Fruit fly (Drosophila melanogaster) whole organism, embryonic: ENCODE measurements around the gene CG43707.

Source experiments
- B-H1 ChIP-seq: fragments of 200-800 bp; sonication (Bioruptor generic); IDR thresholded peaks from 3 replicates; pipeline ENCODE4 v1.3.6; 2022; ENCODE audit warnings: missing biosample characterization, missing genetic modification characterization
- CG10209 ChIP-seq: fragments of 200-800 bp; sonication (Bioruptor generic); optimal IDR thresholded peaks from 3 replicates; lab custom pipeline; 2017; ENCODE audit warnings: missing biosample characterization, mild to moderate bottlenecking, missing genetic modification characterization, missing genetic modification reagents
- CG10462 ChIP-seq: fragments of 200-800 bp; sonication (Bioruptor generic); optimal IDR thresholded peaks from 2 replicates; lab custom pipeline; 2016; ENCODE audit warnings: missing biosample characterization, missing genetic modification characterization
- CG10959 ChIP-seq: fragments of 200-800 bp; sonication (Bioruptor generic); IDR thresholded peaks from 2 replicates; pipeline ENCODE4 v1.3.6; 2022; ENCODE audit warnings: missing biosample characterization, missing genetic modification characterization
- CG10979 ChIP-seq: fragments of 200-800 bp; sonication (Bioruptor generic); optimal IDR thresholded peaks from 2 replicates; lab custom pipeline; 2018; ENCODE audit warnings: missing biosample characterization, mild to moderate bottlenecking, missing genetic modification characterization, moderate library complexity
- CG11093 ChIP-seq: fragments of 200-800 bp; sonication (Bioruptor generic); IDR thresholded peaks from 3 replicates; pipeline ENCODE4 v1.3.6; 2022; ENCODE audit warnings: missing biosample characterization, missing genetic modification characterization
- CG12391 ChIP-seq: fragments of 200-800 bp; sonication (Bioruptor generic); optimal IDR thresholded peaks from 3 replicates; lab custom pipeline; 2018; ENCODE audit warnings: missing biosample characterization, mild to moderate bottlenecking, missing genetic modification characterization, moderate library complexity
- CG13775 ChIP-seq: fragments of 200-800 bp; sonication (Bioruptor generic); optimal IDR thresholded peaks from 3 replicates; lab custom pipeline; 2017; ENCODE audit warnings: missing biosample characterization, mild to moderate bottlenecking, missing genetic modification characterization
- CG14710 ChIP-seq: fragments of 200-800 bp; sonication (Bioruptor generic); optimal IDR thresholded peaks from 3 replicates; lab custom pipeline; 2019; ENCODE audit warnings: missing biosample characterization, mild to moderate bottlenecking, missing genetic modification characterization, moderate library complexity
- CG15696 ChIP-seq: fragments of 200-800 bp; sonication (Bioruptor generic); optimal IDR thresholded peaks from 2 replicates; lab custom pipeline; 2019; ENCODE audit warnings: missing biosample characterization, mild to moderate bottlenecking, missing genetic modification characterization, moderate library complexity
- CG1603 ChIP-seq: fragments of 200-800 bp; sonication (Bioruptor generic); optimal IDR thresholded peaks from 2 replicates; lab custom pipeline; 2019; ENCODE audit warnings: missing biosample characterization, mild to moderate bottlenecking, missing genetic modification characterization, moderate library complexity
- CG17328 ChIP-seq: fragments of 200-800 bp; sonication (Bioruptor generic); IDR thresholded peaks from 2 replicates; pipeline ENCODE4 v1.3.6; 2022; ENCODE audit warnings: missing biosample characterization, missing genetic modification characterization
- CG17361 ChIP-seq: fragments of 200-800 bp; sonication (Bioruptor generic); IDR thresholded peaks from 3 replicates; pipeline ENCODE4 v1.3.6; 2022; ENCODE audit warnings: missing biosample characterization, missing genetic modification characterization
- CG30431 ChIP-seq: fragments of 200-800 bp; sonication (Bioruptor generic); optimal IDR thresholded peaks from 2 replicates; lab custom pipeline; 2017; ENCODE audit warnings: missing biosample characterization, missing genetic modification characterization
- CG5245 ChIP-seq: fragments of 200-800 bp; sonication (Bioruptor generic); optimal IDR thresholded peaks from 3 replicates; lab custom pipeline; 2016; ENCODE audit warnings: missing biosample characterization, missing genetic modification characterization
- CG6689 ChIP-seq: fragments of 200-800 bp; sonication (Bioruptor generic); IDR thresholded peaks from 2 replicates; pipeline ENCODE4 v1.3.6; 2022; ENCODE audit warnings: missing biosample characterization, missing genetic modification characterization
- CG7372 ChIP-seq: fragments of 200-800 bp; sonication (Bioruptor generic); IDR thresholded peaks from 2 replicates; pipeline ENCODE4 v1.3.6; 2022; ENCODE audit warnings: missing biosample characterization, missing genetic modification characterization
- CG8765 ChIP-seq: fragments of 200-800 bp; sonication (Bioruptor generic); IDR thresholded peaks from 2 replicates; pipeline ENCODE4 v1.3.6; 2022; ENCODE audit warnings: missing biosample characterization, missing genetic modification characterization
- CG8924 ChIP-seq: fragments of 200-800 bp; optimal IDR thresholded peaks from 3 replicates; lab custom pipeline; 2019; ENCODE audit warnings: missing biosample characterization, mild to moderate bottlenecking, missing genetic modification characterization, moderate library complexity
- Camta ChIP-seq: fragments of 200-800 bp; sonication (Bioruptor generic); optimal IDR thresholded peaks from 2 replicates; lab custom pipeline; 2016; ENCODE audit warnings: missing biosample characterization, missing genetic modification characterization
- D ChIP-seq, 2 experiments: fragments of 200-800 bp in 1 of 2; fragments of >200 bp in 1 of 2; sonication (Bioruptor generic) in 1 of 2; optimal IDR thresholded peaks; 2 replicates in 1 of 2; 3 replicates in 1 of 2; lab custom pipeline; 2017; ENCODE audit warnings: mild to moderate bottlenecking in 1 of 2, missing biosample characterization in 1 of 2, missing genetic modification characterization in 1 of 2, missing genetic modification reagents in 1 of 2
- E2f1 ChIP-seq: fragments of 200-800 bp; sonication (Bioruptor generic); IDR thresholded peaks from 2 replicates; pipeline ENCODE4 v1.3.6; 2022; ENCODE audit warnings: missing biosample characterization, missing genetic modification characterization
- Hsf ChIP-seq: fragments of 200-800 bp; sonication (Bioruptor generic); optimal IDR thresholded peaks from 3 replicates; lab custom pipeline; 2016; ENCODE audit warnings: missing biosample characterization, missing genetic modification characterization
- NC2β ChIP-seq: fragments of 200-800 bp; sonication (Bioruptor generic); optimal IDR thresholded peaks from 2 replicates; lab custom pipeline; 2016; ENCODE audit warnings: missing biosample characterization, missing genetic modification characterization
- Ssrp ChIP-seq: fragments of 200-800 bp; sonication (Bioruptor generic); optimal IDR thresholded peaks from 2 replicates; lab custom pipeline; 2018; ENCODE audit warnings: missing biosample characterization, mild to moderate bottlenecking, missing genetic modification characterization, moderate library complexity
- Trl ChIP-seq, 3 experiments: fragments of >200 bp in 2 of 3; fragments of 200-800 bp in 1 of 3; sonication (Bioruptor generic) in 1 of 3; optimal IDR thresholded peaks; 2 replicates in 1 of 3; 3 replicates in 2 of 3; lab custom pipeline; 2016 to 2017; ENCODE audit warnings: missing biosample characterization in 1 of 3, missing genetic modification characterization in 1 of 3
- YL-1 ChIP-seq: fragments of 200-800 bp; sonication (Bioruptor generic); optimal IDR thresholded peaks from 3 replicates; lab custom pipeline; 2017; ENCODE audit warnings: missing biosample characterization, mild to moderate bottlenecking, missing genetic modification characterization
- ara ChIP-seq: fragments of 200-800 bp; sonication (Bioruptor generic); IDR thresholded peaks from 2 replicates; pipeline ENCODE4 v1.3.6; 2022; ENCODE audit warnings: missing biosample characterization, missing genetic modification characterization
- bab2 ChIP-seq: fragments of 200-800 bp; sonication (Bioruptor generic); optimal IDR thresholded peaks from 2 replicates; lab custom pipeline; 2016; ENCODE audit warnings: missing biosample characterization, missing genetic modification characterization
- bsh ChIP-seq, 2 experiments: fragments of 200-800 bp; sonication (Bioruptor generic); optimal IDR thresholded peaks; 2 replicates each; lab custom pipeline; 2017 to 2018; ENCODE audit warnings: mild to moderate bottlenecking in 2 of 2, missing biosample characterization in 2 of 2, missing genetic modification characterization in 2 of 2, moderate library complexity in 1 of 2
- cg ChIP-seq: fragments of 200-800 bp; sonication (Bioruptor generic); optimal IDR thresholded peaks from 3 replicates; lab custom pipeline; 2019; ENCODE audit warnings: missing biosample characterization, mild to moderate bottlenecking, missing genetic modification characterization, moderate library complexity
- chn ChIP-seq: fragments of 200-800 bp; sonication (Bioruptor generic); optimal IDR thresholded peaks from 2 replicates; lab custom pipeline; 2016; ENCODE audit warnings: missing biosample characterization, missing genetic modification characterization
- dan ChIP-seq: fragments of 200-800 bp; sonication (Bioruptor generic); IDR thresholded peaks from 2 replicates; pipeline ENCODE4 v1.3.6; 2022; ENCODE audit warnings: missing biosample characterization, missing genetic modification characterization
- dmrt11E ChIP-seq: fragments of 200-800 bp; sonication (Bioruptor generic); optimal IDR thresholded peaks from 3 replicates; lab custom pipeline; 2018; ENCODE audit warnings: missing biosample characterization, mild to moderate bottlenecking, missing genetic modification characterization, moderate library complexity
- dpn ChIP-seq, 2 experiments: fragments of 200-800 bp; sonication (Bioruptor generic); optimal IDR thresholded peaks; 3 replicates each; lab custom pipeline; 2016; ENCODE audit warnings: missing biosample characterization in 2 of 2, missing genetic modification characterization in 2 of 2
- dysf ChIP-seq: fragments of 200-800 bp; sonication (Bioruptor generic); IDR thresholded peaks from 3 replicates; pipeline ENCODE4 v1.3.6; 2022; ENCODE audit warnings: missing biosample characterization, missing genetic modification characterization
- eyg ChIP-seq: fragments of 200-800 bp; sonication (Bioruptor generic); optimal IDR thresholded peaks from 3 replicates; lab custom pipeline; 2016; ENCODE audit warnings: missing biosample characterization, missing genetic modification characterization
- fd3F ChIP-seq: fragments of 200-800 bp; sonication (Bioruptor generic); optimal IDR thresholded peaks from 2 replicates; lab custom pipeline; 2018; ENCODE audit warnings: missing biosample characterization, mild to moderate bottlenecking, missing genetic modification characterization, moderate library complexity
- gem ChIP-seq: fragments of 200-800 bp; sonication (Bioruptor generic); optimal IDR thresholded peaks from 2 replicates; lab custom pipeline; 2019; ENCODE audit warnings: missing biosample characterization, mild to moderate bottlenecking, missing genetic modification characterization, moderate library complexity
- ind ChIP-seq: fragments of 200-800 bp; sonication (Bioruptor generic); optimal IDR thresholded peaks from 3 replicates; lab custom pipeline; 2016; ENCODE audit warnings: missing biosample characterization, missing genetic modification characterization
- nmo ChIP-seq: fragments of 200-800 bp; sonication (Bioruptor generic); optimal IDR thresholded peaks from 2 replicates; lab custom pipeline; 2018; ENCODE audit warnings: missing biosample characterization, mild to moderate bottlenecking, missing genetic modification characterization, moderate library complexity
- pan ChIP-seq, 4 experiments: fragments of >200 bp in 3 of 4; fragments of 200-800 bp in 1 of 4; sonication (Bioruptor generic) in 1 of 4; optimal IDR thresholded peaks in 3 of 4; IDR thresholded peaks in 1 of 4; 2 replicates each; pipeline versions ENCODE4 v1.3.6 to Lab custom; 2017 to 2022; ENCODE audit warnings: missing biosample characterization in 2 of 4, missing genetic modification characterization in 2 of 4, mixed read lengths in 1 of 4
- phol ChIP-seq: fragments of 200-800 bp; sonication (Bioruptor generic); optimal IDR thresholded peaks from 3 replicates; lab custom pipeline; 2018; ENCODE audit warnings: missing biosample characterization, mild to moderate bottlenecking, missing genetic modification characterization, moderate library complexity
- prd ChIP-seq, 3 experiments: fragments of >200 bp in 2 of 3; fragments of 200-800 bp in 1 of 3; sonication (Bioruptor generic) in 1 of 3; optimal IDR thresholded peaks in 2 of 3; IDR thresholded peaks in 1 of 3; 2 replicates in 2 of 3; 3 replicates in 1 of 3; pipeline versions ENCODE4 v1.3.6 to Lab custom; 2017 to 2022; ENCODE audit warnings: missing biosample characterization in 1 of 3, missing genetic modification characterization in 1 of 3
- row ChIP-seq: fragments of 200-800 bp; sonication (Bioruptor generic); IDR thresholded peaks from 3 replicates; pipeline ENCODE4 v1.3.6; 2022; ENCODE audit warnings: missing biosample characterization, missing genetic modification characterization
- sens ChIP-seq: fragments of 200-800 bp; sonication (Bioruptor generic); peaks from one replicate; lab custom pipeline; 2016; ENCODE audit warnings: missing biosample characterization, missing genetic modification characterization
- unpg ChIP-seq: fragments of 200-800 bp; sonication (Bioruptor generic); optimal IDR thresholded peaks from 3 replicates; lab custom pipeline; 2018; ENCODE audit warnings: missing biosample characterization, mild to moderate bottlenecking, missing genetic modification characterization, moderate library complexity
- zfh1 ChIP-seq: fragments of 200-800 bp; sonication (Bioruptor generic); IDR thresholded peaks from 3 replicates; pipeline ENCODE4 v1.3.6; 2022; ENCODE audit warnings: missing biosample characterization, missing genetic modification characterization

CG43707 gene

DNA sequence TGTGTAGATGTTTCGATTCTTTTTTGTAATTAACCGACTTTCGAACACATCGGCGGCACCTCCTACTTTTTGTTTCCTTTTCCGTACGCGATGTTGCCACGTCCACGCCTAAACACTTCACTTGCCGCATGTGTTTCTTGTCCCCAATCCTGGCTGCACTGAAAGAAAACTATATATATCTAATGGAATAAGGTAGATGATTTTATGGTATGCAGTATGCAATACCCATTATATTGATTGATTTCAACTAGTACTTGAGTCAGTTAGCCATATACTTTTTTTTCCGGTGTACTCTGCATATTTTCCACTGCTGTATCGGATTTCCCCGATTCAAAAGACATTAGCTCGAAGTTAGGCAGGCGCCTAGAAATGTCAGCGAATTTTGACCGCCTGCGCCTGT lies 61.8 kb downstream of the CG43707 start (continued):
- peak; percentile 42; the same call in 1 of the 2 replicates for TF ChIP-seq CG6689 (GFP tag; lab: Robert Waterston, UW)
- TF ChIP-seq YL-1, result no peak
- peak; percentile 60 for TF ChIP-seq CG1603 (tag; lab: Kevin White, UChicago)
- peak; percentile 21 for TF ChIP-seq CG8924 (tag; lab: Kevin White, UChicago)
- peak; percentile 24 for TF ChIP-seq CG30431
- peak; percentile 10 for TF ChIP-seq CG13775
- TF ChIP-seq CG12391 (tag; lab: Kevin White, UChicago), result peak; percentile 28
- TF ChIP-seq CG17361 (GFP tag; lab: Robert Waterston, UW), result 0 out of 3 replicates have a peak, but pooled peaks have one; percentile 26
- TF ChIP-seq eyg, result no peak
- TF ChIP-seq sens (GFP tag; lab: Kevin White, UChicago), result peak; percentile 67
- TF ChIP-seq ara (GFP tag; lab: Robert Waterston, UW), result peak; percentile 66
- TF ChIP-seq E2f1, result no peak
- 0 out of 3 replicates have a peak, but pooled peaks have one; percentile 34 for TF ChIP-seq CG11093
- no peak for TF ChIP-seq ind (GFP tag; lab: Kevin White, UChicago)
- TF ChIP-seq dmrt11E (tag; lab: Kevin White, UChicago), result peak; percentile 81
- TF ChIP-seq Camta (GFP tag; lab: Kevin White, UChicago), result peak; percentile 3
- peak; percentile 14 for TF ChIP-seq CG10462 (GFP tag; lab: Kevin White, UChicago)
- peak; percentile 68; the same call in 1 of the 2 replicates for TF ChIP-seq CG8765
- TF ChIP-seq bsh (GFP tag; optimal IDR thresholded peaks at IDR 0.05; lab: Kevin White, UChicago), result peak in 1 of 2 experiments; percentile 15
- peak; percentile 33 for TF ChIP-seq phol (tag; lab: Kevin White, UChicago)
- peak; percentile 49; the same call in 2 of the 3 replicates for TF ChIP-seq row (GFP tag; lab: Robert Waterston, UW)
- TF ChIP-seq CG15696 (tag; lab: Kevin White, UChicago), result peak; percentile 80
- TF ChIP-seq unpg (GFP tag; lab: Kevin White, UChicago), result no peak
- peak; percentile 47 for TF ChIP-seq chn (GFP tag; lab: Kevin White, UChicago)
- TF ChIP-seq Trl (optimal IDR thresholded peaks at IDR 0.05; lab: Kevin White, UChicago), result no peak
- no peak for TF ChIP-seq Trl (GFP tag; optimal IDR thresholded peaks at IDR 0.05; lab: Kevin White, UChicago)
- TF ChIP-seq dpn (GFP tag; optimal IDR thresholded peaks at IDR 0.05; lab: Kevin White, UChicago), result no peak
- TF ChIP-seq D (optimal IDR thresholded peaks at IDR 0.05; lab: Kevin White, UChicago), result no peak
- peak; percentile 3 for TF ChIP-seq D (GFP tag; optimal IDR thresholded peaks at IDR 0.05; lab: Kevin White, UChicago)
- peak; percentile 19 for TF ChIP-seq Hsf
- no peak for TF ChIP-seq CG7372 (GFP tag; lab: Robert Waterston, UW)
- no peak for TF ChIP-seq pan (optimal IDR thresholded peaks at IDR 0.05; lab: Kevin White, UChicago)
- TF ChIP-seq pan (GFP tag; optimal IDR thresholded peaks at IDR 0.05 in 1 of 2, IDR thresholded peaks at IDR 0.05 in 1 of 2), result peak in 1 of 2 experiments; percentile 19
- peak; percentile 42 for TF ChIP-seq gem (tag; lab: Kevin White, UChicago)
- TF ChIP-seq Ssrp (tag; lab: Kevin White, UChicago), result peak; percentile 38
- peak; percentile 32 for TF ChIP-seq CG10979 (tag; lab: Kevin White, UChicago)
- TF ChIP-seq CG14710 (tag; lab: Kevin White, UChicago), result peak; percentile 40
- TF ChIP-seq dysf (GFP tag; lab: Robert Waterston, UW), result no peak
- TF ChIP-seq CG10959, result 0 out of 2 replicates have a peak, but pooled peaks have one; percentile 18
- TF ChIP-seq cg, result peak; percentile 4
- TF ChIP-seq CG10209 (GFP tag; lab: Kevin White, UChicago), result peak; percentile 17
- TF ChIP-seq zfh1 (GFP tag; lab: Robert Waterston, UW), result peak; percentile 63; the same call in 2 of the 3 replicates
- peak; percentile 14 for TF ChIP-seq NC2β
- peak; percentile 11 for TF ChIP-seq nmo (GFP tag; lab: Kevin White, UChicago)
- TF ChIP-seq dan, result peak; percentile 33; the same call in 1 of the 2 replicates
- peak; percentile 48; the same call in 1 of the 2 replicates for TF ChIP-seq CG17328 (GFP tag; lab: Robert Waterston, UW)
- peak; percentile 31 for TF ChIP-seq bab2 (GFP tag; lab: Kevin White, UChicago)
- TF ChIP-seq fd3F (GFP tag; lab: Kevin White, UChicago), result no peak
- TF ChIP-seq B-H1 (GFP tag; lab: Robert Waterston, UW), result no peak
- no peak for TF ChIP-seq prd (optimal IDR thresholded peaks at IDR 0.05; lab: Kevin White, UChicago)
- TF ChIP-seq prd (GFP tag; IDR thresholded peaks at IDR 0.05; lab: Robert Waterston, UW), result peak; percentile 76
- TF ChIP-seq CG5245 (GFP tag; lab: Kevin White, UChicago), result no peak
- TF ChIP-seq, all 482 proteins: peak for 60
